Worm (Caenorhabditis elegans): ENCODE data around the gene fipr-28.

ce11 chrIV:16629090-16629489 is 1.3 kb downstream of the fipr-28 start, which contains the start of gene Y51H4A.936:
- no peak for TF ChIP-seq nhr-237 (tag; optimal IDR thresholded peaks at IDR 0.05)
- no peak for TF ChIP-seq ztf-11 (tag; optimal IDR thresholded peaks at IDR 0.05)
- no peak for TF ChIP-seq ama-1 (optimal IDR thresholded peaks at IDR 0.05)
- TF ChIP-seq F13H6.1 (tag; optimal IDR thresholded peaks at IDR 0.05) = no peak
- TF ChIP-seq mab-5 (tag; optimal IDR thresholded peaks at IDR 0.05) = no peak

All from whole organism, L2 larva.